Fruit fly (Drosophila melanogaster) whole organism, embryonic: ENCODE measurements around the gene CG14669.
A peak's percentile ranks its signal among the peaks of the same experiment; 100 is the strongest.

Experiments
- Asciz ChIP-seq: fragments of 200-800 bp; sonication (Bioruptor generic); optimal IDR thresholded peaks from 2 replicates; lab custom pipeline; 2017; ENCODE audit warnings: missing biosample characterization, mild to moderate bottlenecking, missing genetic modification characterization, missing genetic modification reagents
- B-H2 ChIP-seq: fragments of 200-800 bp; sonication (Bioruptor generic); optimal IDR thresholded peaks from 2 replicates; lab custom pipeline; 2018; ENCODE audit warnings: missing biosample characterization, mild to moderate bottlenecking, missing genetic modification characterization
- BEAF-32 ChIP-seq: fragments of 200-800 bp; sonication (Bioruptor generic); optimal IDR thresholded peaks from 3 replicates; lab custom pipeline; 2017; ENCODE audit warnings: missing biosample characterization, missing genetic modification characterization, mild to moderate bottlenecking, moderate library complexity, missing genetic modification reagents
- BtbVII ChIP-seq: fragments of 200-800 bp; sonication (Bioruptor generic); optimal IDR thresholded peaks from 3 replicates; lab custom pipeline; 2017; ENCODE audit warnings: missing biosample characterization, mild to moderate bottlenecking, missing genetic modification characterization
- CG10209 ChIP-seq: fragments of 200-800 bp; sonication (Bioruptor generic); optimal IDR thresholded peaks from 3 replicates; lab custom pipeline; 2017; ENCODE audit warnings: missing biosample characterization, mild to moderate bottlenecking, missing genetic modification characterization, missing genetic modification reagents
- CG10321 ChIP-seq: fragments of 200-800 bp; sonication (Bioruptor generic); IDR thresholded peaks from 2 replicates; pipeline ENCODE4 v1.3.6; 2022; ENCODE audit warnings: missing biosample characterization, missing genetic modification characterization
- CG10543 ChIP-seq: fragments of 200-800 bp; sonication (Bioruptor generic); optimal IDR thresholded peaks from 3 replicates; lab custom pipeline; 2017; ENCODE audit warnings: missing biosample characterization, mild to moderate bottlenecking, missing genetic modification characterization, moderate library complexity
- CG12071 ChIP-seq: fragments of 200-800 bp; sonication (Bioruptor generic); optimal IDR thresholded peaks from 3 replicates; lab custom pipeline; 2018; ENCODE audit warnings: missing biosample characterization, mild to moderate bottlenecking, missing genetic modification characterization
- CG12391 ChIP-seq: fragments of 200-800 bp; sonication (Bioruptor generic); optimal IDR thresholded peaks from 3 replicates; lab custom pipeline; 2018; ENCODE audit warnings: missing biosample characterization, mild to moderate bottlenecking, missing genetic modification characterization, moderate library complexity
- CG12769 ChIP-seq: fragments of 200-800 bp; sonication (Bioruptor generic); optimal IDR thresholded peaks from 2 replicates; lab custom pipeline; 2019; ENCODE audit warnings: missing biosample characterization, mild to moderate bottlenecking, missing genetic modification characterization, moderate library complexity
- CG14050 ChIP-seq: fragments of 200-800 bp; sonication (Bioruptor generic); IDR thresholded peaks from 3 replicates; pipeline ENCODE4 v1.3.6; 2022; ENCODE audit warnings: missing biosample characterization, missing genetic modification characterization
- CG1603 ChIP-seq: fragments of 200-800 bp; sonication (Bioruptor generic); optimal IDR thresholded peaks from 2 replicates; lab custom pipeline; 2019; ENCODE audit warnings: missing biosample characterization, mild to moderate bottlenecking, missing genetic modification characterization, moderate library complexity
- CG1647 ChIP-seq: fragments of 200-800 bp; sonication (Bioruptor generic); optimal IDR thresholded peaks from 3 replicates; lab custom pipeline; 2016; ENCODE audit warnings: missing biosample characterization, missing genetic modification characterization
- CG17186 ChIP-seq: fragments of 200-800 bp; sonication (Bioruptor generic); optimal IDR thresholded peaks from 3 replicates; lab custom pipeline; 2017; ENCODE audit warnings: missing biosample characterization, missing genetic modification reagents, missing genetic modification characterization
- CG3407 ChIP-seq: fragments of 200-800 bp; sonication (Bioruptor generic); optimal IDR thresholded peaks from 2 replicates; lab custom pipeline; 2018; ENCODE audit warnings: missing biosample characterization, mild to moderate bottlenecking, missing genetic modification characterization
- CG4617 ChIP-seq: fragments of 200-800 bp; sonication (Bioruptor generic); optimal IDR thresholded peaks from 3 replicates; lab custom pipeline; 2016; ENCODE audit warnings: missing biosample characterization, missing genetic modification characterization, borderline replicate concordance
- CG4820 ChIP-seq: fragments of 200-800 bp; sonication (Bioruptor generic); optimal IDR thresholded peaks from 3 replicates; lab custom pipeline; 2016; ENCODE audit warnings: missing biosample characterization, missing genetic modification characterization
- CG6175 ChIP-seq: fragments of 200-800 bp; sonication (Bioruptor generic); IDR thresholded peaks from 3 replicates; pipeline ENCODE4 v1.3.6; 2022; ENCODE audit warnings: missing biosample characterization, missing genetic modification characterization
- CG8089 ChIP-seq: fragments of 200-800 bp; sonication (Bioruptor generic); optimal IDR thresholded peaks from 3 replicates; lab custom pipeline; 2016; ENCODE audit warnings: missing biosample characterization, missing genetic modification characterization
- Chrac-16 ChIP-seq: fragments of 200-800 bp; sonication (Bioruptor generic); optimal IDR thresholded peaks from 3 replicates; lab custom pipeline; 2016; ENCODE audit warnings: missing biosample characterization, missing genetic modification characterization
- D19B ChIP-seq: fragments of 200-800 bp; sonication (Bioruptor generic); optimal IDR thresholded peaks from 2 replicates; lab custom pipeline; 2017; ENCODE audit warnings: missing biosample characterization, mild to moderate bottlenecking, missing genetic modification characterization
- Dll ChIP-seq: fragments of 200-800 bp; sonication (Bioruptor generic); IDR thresholded peaks from 4 replicates; pipeline ENCODE4 v1.3.6; 2022; ENCODE audit warnings: missing biosample characterization, missing genetic modification characterization; ENCODE audit not compliant: partially characterized antibody
- Dp ChIP-seq: fragments of 200-800 bp; sonication (Bioruptor generic); optimal IDR thresholded peaks from 2 replicates; lab custom pipeline; 2018; ENCODE audit warnings: missing biosample characterization, mild to moderate bottlenecking, missing genetic modification characterization, moderate library complexity
- Dref ChIP-seq: fragments of 200-800 bp; sonication (Bioruptor generic); IDR thresholded peaks from 2 replicates; pipeline ENCODE4 v1.3.6; 2022; ENCODE audit warnings: missing biosample characterization, missing genetic modification characterization
- Eip74EF ChIP-seq, 2 experiments: fragments of 200-800 bp in 1 of 2; fragments of >200 bp in 1 of 2; sonication (Bioruptor generic) in 1 of 2; optimal IDR thresholded peaks; 2 replicates each; lab custom pipeline; 2017 to 2019; ENCODE audit warnings: missing biosample characterization in 2 of 2, missing genetic modification characterization in 2 of 2, mild to moderate bottlenecking in 1 of 2, moderate library complexity in 1 of 2
- Ets65A ChIP-seq: fragments of 200-800 bp; sonication (Bioruptor generic); peaks from one replicate; lab custom pipeline; 2016; ENCODE audit warnings: missing biosample characterization, missing genetic modification characterization
- Hey ChIP-seq: fragments of 200-800 bp; sonication (Bioruptor generic); optimal IDR thresholded peaks from 3 replicates; lab custom pipeline; 2018; ENCODE audit warnings: missing biosample characterization, mild to moderate bottlenecking, missing genetic modification characterization
- MBD-R2 ChIP-seq: fragments of 200-800 bp; sonication (Bioruptor generic); IDR thresholded peaks from 2 replicates; pipeline ENCODE4 v1.3.6; 2022; ENCODE audit warnings: missing biosample characterization, missing genetic modification characterization
- Mes4 ChIP-seq: fragments of 200-800 bp; sonication (Bioruptor generic); optimal IDR thresholded peaks from 2 replicates; lab custom pipeline; 2016; ENCODE audit warnings: missing biosample characterization, missing genetic modification characterization
- Mrtf ChIP-seq: fragments of 200-800 bp; sonication (Bioruptor generic); IDR thresholded peaks from 3 replicates; pipeline ENCODE4 v1.3.6; 2022; ENCODE audit warnings: missing biosample characterization, missing genetic modification characterization
- NC2α ChIP-seq: fragments of 200-800 bp; sonication (Bioruptor generic); optimal IDR thresholded peaks from 2 replicates; lab custom pipeline; 2016; ENCODE audit warnings: missing biosample characterization, missing genetic modification characterization
- Nf-YB ChIP-seq: fragments of 200-800 bp; sonication (Bioruptor generic); optimal IDR thresholded peaks from 3 replicates; lab custom pipeline; 2019; ENCODE audit warnings: missing biosample characterization, mild to moderate bottlenecking, missing genetic modification characterization, moderate library complexity
- TFAM ChIP-seq: fragments of 200-800 bp; sonication (Bioruptor generic); optimal IDR thresholded peaks from 2 replicates; lab custom pipeline; 2017; ENCODE audit warnings: missing biosample characterization, missing genetic modification characterization, inconsistent platforms
- ap ChIP-seq: fragments of 200-800 bp; sonication (Bioruptor generic); IDR thresholded peaks from 2 replicates; pipeline ENCODE4 v1.3.6; 2022; ENCODE audit warnings: missing biosample characterization, missing genetic modification characterization
- btn ChIP-seq: fragments of 200-800 bp; sonication (Bioruptor generic); optimal IDR thresholded peaks from 2 replicates; lab custom pipeline; 2016; ENCODE audit warnings: missing biosample characterization, missing genetic modification characterization
- crp ChIP-seq, 2 experiments: fragments of 200-800 bp; sonication (Bioruptor generic); optimal IDR thresholded peaks; 2 replicates in 1 of 2; 3 replicates in 1 of 2; lab custom pipeline; 2017; ENCODE audit warnings: missing biosample characterization in 2 of 2, missing genetic modification characterization in 2 of 2, mild to moderate bottlenecking in 1 of 2, moderate library complexity in 1 of 2
- dan ChIP-seq: fragments of 200-800 bp; sonication (Bioruptor generic); IDR thresholded peaks from 2 replicates; pipeline ENCODE4 v1.3.6; 2022; ENCODE audit warnings: missing biosample characterization, missing genetic modification characterization
- dati ChIP-seq: fragments of 200-800 bp; sonication (Bioruptor generic); IDR thresholded peaks from 2 replicates; pipeline ENCODE4 v1.3.6; 2022; ENCODE audit warnings: missing biosample characterization, missing genetic modification characterization
- dysf ChIP-seq: fragments of 200-800 bp; sonication (Bioruptor generic); IDR thresholded peaks from 3 replicates; pipeline ENCODE4 v1.3.6; 2022; ENCODE audit warnings: missing biosample characterization, missing genetic modification characterization
- exex ChIP-seq: fragments of 200-800 bp; sonication (Bioruptor generic); optimal IDR thresholded peaks from 4 replicates; lab custom pipeline; 2018; ENCODE audit warnings: missing biosample characterization, mild to moderate bottlenecking, missing genetic modification characterization, moderate library complexity
- grau ChIP-seq: fragments of 200-800 bp; optimal IDR thresholded peaks from 3 replicates; lab custom pipeline; 2019; ENCODE audit warnings: missing biosample characterization, mild to moderate bottlenecking, missing genetic modification characterization, moderate library complexity
- gsb ChIP-seq: fragments of 200-800 bp; sonication (Bioruptor generic); IDR thresholded peaks from 2 replicates; pipeline ENCODE4 v1.3.6; 2022; ENCODE audit warnings: missing biosample characterization, missing genetic modification characterization
- nerfin-1 ChIP-seq: fragments of 200-800 bp; sonication (Bioruptor generic); optimal IDR thresholded peaks from 3 replicates; lab custom pipeline; 2019; ENCODE audit warnings: missing biosample characterization, mild to moderate bottlenecking, missing genetic modification characterization, moderate library complexity
- nmo ChIP-seq: fragments of 200-800 bp; sonication (Bioruptor generic); optimal IDR thresholded peaks from 2 replicates; lab custom pipeline; 2018; ENCODE audit warnings: missing biosample characterization, mild to moderate bottlenecking, missing genetic modification characterization, moderate library complexity
- sens ChIP-seq: fragments of 200-800 bp; sonication (Bioruptor generic); peaks from one replicate; lab custom pipeline; 2016; ENCODE audit warnings: missing biosample characterization, missing genetic modification characterization
- sens-2 ChIP-seq: fragments of 200-800 bp; sonication (Bioruptor generic); IDR thresholded peaks from 2 replicates; pipeline ENCODE4 v1.3.6; 2022; ENCODE audit warnings: missing biosample characterization, missing genetic modification characterization
- seq ChIP-seq: fragments of 200-800 bp; sonication (Bioruptor generic); IDR thresholded peaks from 2 replicates; pipeline ENCODE4 v1.3.6; 2022; ENCODE audit warnings: missing biosample characterization, missing genetic modification characterization
- toy ChIP-seq: fragments of 200-800 bp; sonication (Bioruptor generic); IDR thresholded peaks from 2 replicates; pipeline ENCODE4 v1.3.6; 2022; ENCODE audit warnings: missing biosample characterization, missing genetic modification characterization
- tx ChIP-seq: fragments of 200-800 bp; sonication (Bioruptor generic); optimal IDR thresholded peaks from 2 replicates; lab custom pipeline; 2016; ENCODE audit warnings: missing biosample characterization, missing genetic modification characterization
- unc-4 ChIP-seq: fragments of 200-800 bp; sonication (Bioruptor generic); IDR thresholded peaks from 2 replicates; pipeline ENCODE4 v1.3.6; 2022; ENCODE audit warnings: missing biosample characterization, missing genetic modification characterization; ENCODE audit not compliant: partially characterized antibody

Gene CG14669

dm6 chr3R:5470586-5471283 lies 56.4 kb downstream of the CG14669 start, which contains the start of the genes mRpL44 and Snr1 (continued):
- TF ChIP-seq dan (GFP tag; lab: Robert Waterston, UW) (no peak), CG10543 (GFP tag; lab: Kevin White, UChicago) (peak; percentile 82), Ets65A (GFP tag; lab: Kevin White, UChicago) (peak; percentile 84), CG1603 (tag; lab: Kevin White, UChicago) (no peak), Hey (tag; lab: Kevin White, UChicago) (no peak), tx (GFP tag; lab: Kevin White, UChicago) (no peak), CG4820 (GFP tag; lab: Kevin White, UChicago) (no peak), dysf (GFP tag; lab: Robert Waterston, UW) (0 out of 3 replicates have a peak, but pooled peaks have one; percentile 7), Dll (GFP tag; lab: Robert Waterston, UW) (peak; percentile 46; the same call in 1 of the 4 replicates), nmo (GFP tag; lab: Kevin White, UChicago) (peak; percentile 72), crp (GFP tag; optimal IDR thresholded peaks at IDR 0.05; lab: Kevin White, UChicago) (no peak), nerfin-1 (tag; lab: Kevin White, UChicago) (peak; percentile 70), btn (GFP tag; lab: Kevin White, UChicago) (no peak), gsb (no peak), B-H2 (GFP tag; lab: Kevin White, UChicago) (peak; percentile 71), MBD-R2 (GFP tag; lab: Robert Waterston, UW) (peak; percentile 86), CG4617 (GFP tag; lab: Kevin White, UChicago) (peak; percentile 11), CG12391 (tag; lab: Kevin White, UChicago) (peak; percentile 72), Chrac-16 (GFP tag; lab: Kevin White, UChicago) (peak; percentile 11), Nf-YB (GFP tag; lab: Kevin White, UChicago) (peak; percentile 30), CG8089 (GFP tag; lab: Kevin White, UChicago) (no peak), Dp (GFP tag; lab: Kevin White, UChicago) (no peak), CG6175 (GFP tag; lab: Robert Waterston, UW) (no peak), CG14050 (GFP tag; lab: Robert Waterston, UW) (no peak), CG10321 (no peak), CG10209 (peak; percentile 43), BEAF-32 (GFP tag; lab: Kevin White, UChicago) (peak; percentile 22), Mrtf (GFP tag; lab: Robert Waterston, UW) (no peak), sens (GFP tag; lab: Kevin White, UChicago) (peak; percentile 54), Dref (no peak), CG12071 (GFP tag; lab: Kevin White, UChicago) (no peak), D19B (GFP tag; lab: Kevin White, UChicago) (no peak), grau (tag; lab: Kevin White, UChicago) (peak; percentile 64), Asciz (GFP tag; lab: Kevin White, UChicago) (no peak), CG1647 (no peak), dati (GFP tag; lab: Robert Waterston, UW) (no peak), unc-4 (no peak), exex (peak; percentile 57), toy (GFP tag; lab: Robert Waterston, UW) (no peak), CG12769 (tag; lab: Kevin White, UChicago) (no peak), NC2α (GFP tag; lab: Kevin White, UChicago) (no peak), Mes4 (GFP tag; lab: Kevin White, UChicago) (no peak), Eip74EF (GFP tag; optimal IDR thresholded peaks at IDR 0.05; lab: Kevin White, UChicago) (no peak), seq (GFP tag; lab: Robert Waterston, UW) (no peak), CG17186 (GFP tag; lab: Kevin White, UChicago) (peak; percentile 91), sens-2 (GFP tag; lab: Robert Waterston, UW) (no peak), ap (GFP tag; lab: Robert Waterston, UW) (no peak), CG3407 (GFP tag; lab: Kevin White, UChicago) (no peak), TFAM (no peak), BtbVII (GFP tag; lab: Kevin White, UChicago) (peak; percentile 26)
